Fruit fly (Drosophila melanogaster) whole organism: ENCODE results near the gene aph-1.

ENCODE experiments used
- CG8478 ChIP-seq: fragments of >200 bp; optimal IDR thresholded peaks from 2 replicates; lab custom pipeline; 2018; ENCODE audit warnings: inconsistent platforms
- Dll ChIP-seq: fragments of >200 bp; optimal IDR thresholded peaks from 2 replicates; lab custom pipeline; 2017
- EcR ChIP-seq, 2 experiments: fragments of >200 bp; optimal IDR thresholded peaks; 2 replicates each; lab custom pipeline; 2017; ENCODE audit warnings: missing biosample characterization in 2 of 2, missing genetic modification characterization in 2 of 2, missing genetic modification reagents in 2 of 2
- pan ChIP-seq: fragments of >200 bp; optimal IDR thresholded peaks from 2 replicates; lab custom pipeline; 2017
- psq ChIP-seq: fragments of >200 bp; optimal IDR thresholded peaks from 2 replicates; lab custom pipeline; 2017
- usp ChIP-seq: fragments of >200 bp; optimal IDR thresholded peaks from 2 replicates; lab custom pipeline; 2017; ENCODE audit warnings: missing biosample characterization, missing genetic modification characterization, mixed read lengths

aph-1 gene

DNA sequence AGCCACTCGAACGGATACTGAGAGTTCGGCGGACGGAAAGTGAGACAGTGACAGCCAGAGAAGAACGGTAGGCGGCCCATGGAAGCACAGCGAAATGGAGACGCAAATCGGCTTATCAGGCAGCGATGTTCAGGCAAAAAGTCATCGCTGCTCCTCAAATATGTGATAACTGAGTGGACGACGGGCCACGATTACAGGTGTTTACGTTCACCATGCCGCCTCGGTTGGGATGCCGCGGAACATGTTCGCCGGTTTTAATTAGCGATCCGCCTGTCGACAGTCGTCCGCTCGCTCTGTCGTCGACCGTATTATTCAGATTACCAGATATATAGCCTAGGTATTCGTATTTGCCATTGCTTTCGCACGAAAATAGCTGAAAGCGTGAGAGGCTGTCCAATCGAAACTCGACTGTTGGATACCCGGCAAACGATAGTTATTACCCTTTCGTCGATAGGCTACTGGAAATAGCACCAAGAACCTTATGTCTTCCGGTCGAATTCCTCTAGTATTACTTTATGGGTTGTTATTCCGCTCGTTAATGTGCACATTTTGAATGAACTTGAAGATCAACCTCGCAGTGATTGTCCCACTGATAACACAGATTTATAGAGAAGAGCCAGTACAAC is 14.8 kb upstream of the aph-1 start:
- TF ChIP-seq EcR (GFP tag; optimal IDR thresholded peaks at IDR 0.05; lab: Kevin White, UChicago) = no peak
- TF ChIP-seq CG8478 (lab: Kevin White, UChicago) = no peak
- TF ChIP-seq Dll (lab: Kevin White, UChicago) = peak; percentile 32
- TF ChIP-seq usp (GFP tag; lab: Kevin White, UChicago) = no peak
- TF ChIP-seq psq = no peak

DNA sequence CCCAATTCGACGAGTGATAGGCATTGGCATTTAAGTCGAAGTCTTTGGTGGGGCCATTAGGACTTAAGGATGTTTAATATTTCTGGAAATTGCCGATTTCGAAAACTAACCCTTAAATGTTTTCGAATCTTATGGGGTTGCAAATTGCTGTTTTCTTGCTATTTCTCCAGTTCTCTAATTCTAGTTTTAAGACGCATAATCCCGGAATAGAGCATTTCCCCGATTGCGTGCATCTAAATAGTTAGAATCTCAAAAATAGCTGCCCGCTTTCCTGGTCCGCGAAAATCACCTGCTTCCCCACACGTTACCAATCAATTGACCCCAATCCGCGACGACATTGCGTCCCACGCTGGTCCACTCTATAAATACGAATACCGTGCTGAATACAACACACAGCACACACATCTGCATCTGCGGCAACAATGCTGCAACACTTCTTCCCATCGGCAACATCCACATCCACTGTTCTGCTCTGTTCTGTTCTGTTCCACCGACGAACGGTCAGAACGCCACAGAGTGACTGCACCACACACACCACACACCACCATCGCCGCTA is 14.1 kb upstream of the aph-1 start, which contains the start of gene Bacc:
TSS of gene Bacc (plus strand) at position 542 of the 556 bp plus-strand sequence.
- TF ChIP-seq pan (lab: Kevin White, UChicago) = no peak
- TF ChIP-seq EcR (GFP tag; optimal IDR thresholded peaks at IDR 0.05; lab: Kevin White, UChicago) = no peak
- no peak for TF ChIP-seq CG8478 (lab: Kevin White, UChicago)

DNA sequence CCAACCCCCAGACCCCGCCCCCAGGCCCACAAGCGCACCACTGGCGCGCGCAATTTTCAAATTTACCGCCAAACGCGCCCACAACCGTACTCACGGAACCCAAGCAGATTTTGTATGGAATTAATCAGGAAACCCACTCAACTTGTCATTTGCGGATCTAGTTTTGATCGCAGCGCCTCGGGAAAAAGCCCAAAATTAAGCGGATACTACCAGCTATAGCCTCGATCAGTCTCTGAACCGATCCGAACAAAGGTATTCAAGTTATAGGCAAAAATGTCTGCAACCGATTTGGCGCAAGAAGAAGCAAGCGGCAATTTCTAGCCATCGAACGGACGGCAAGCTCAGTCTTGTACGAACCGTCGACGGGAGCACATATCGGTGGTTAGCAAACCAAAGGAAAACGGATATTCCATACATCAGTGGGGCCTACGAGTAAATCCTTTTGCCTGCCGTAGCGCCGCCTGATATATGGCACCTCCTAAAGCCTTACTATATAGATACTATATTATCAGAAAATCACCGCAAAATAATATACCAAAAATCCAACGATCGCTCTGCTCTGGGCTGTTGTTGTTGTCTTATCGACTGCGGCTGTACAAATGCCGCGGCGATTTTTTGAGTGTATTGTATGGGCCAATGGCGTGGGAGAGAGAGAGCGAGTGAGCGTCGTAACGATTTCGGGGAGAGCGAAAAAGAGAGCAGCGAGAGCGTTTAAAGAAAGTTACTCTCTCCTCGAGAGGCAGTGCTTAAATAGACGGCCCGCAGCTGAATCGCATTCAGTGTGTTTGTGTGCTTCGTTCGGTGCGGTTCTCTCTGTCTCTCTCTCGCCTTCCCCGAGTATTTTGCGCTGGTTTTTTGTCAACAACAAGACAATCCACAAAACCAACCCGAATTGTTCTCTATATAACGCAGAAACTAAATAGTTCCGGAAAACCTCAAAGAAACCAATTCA is 13.3 kb upstream of the aph-1 start, which contains the start of gene Pgk:
TSS of gene Pgk (minus strand) at position 609 of the 952 bp plus-strand sequence.
- TF ChIP-seq CG8478 (lab: Kevin White, UChicago) = no peak
- peak; percentile 100 for TF ChIP-seq Dll (lab: Kevin White, UChicago)
- no peak for TF ChIP-seq EcR (GFP tag; optimal IDR thresholded peaks at IDR 0.05; lab: Kevin White, UChicago)
- TF ChIP-seq pan (lab: Kevin White, UChicago) = no peak
- TF ChIP-seq usp (GFP tag; lab: Kevin White, UChicago) = no peak
- TF ChIP-seq psq = peak; percentile 84

DNA sequence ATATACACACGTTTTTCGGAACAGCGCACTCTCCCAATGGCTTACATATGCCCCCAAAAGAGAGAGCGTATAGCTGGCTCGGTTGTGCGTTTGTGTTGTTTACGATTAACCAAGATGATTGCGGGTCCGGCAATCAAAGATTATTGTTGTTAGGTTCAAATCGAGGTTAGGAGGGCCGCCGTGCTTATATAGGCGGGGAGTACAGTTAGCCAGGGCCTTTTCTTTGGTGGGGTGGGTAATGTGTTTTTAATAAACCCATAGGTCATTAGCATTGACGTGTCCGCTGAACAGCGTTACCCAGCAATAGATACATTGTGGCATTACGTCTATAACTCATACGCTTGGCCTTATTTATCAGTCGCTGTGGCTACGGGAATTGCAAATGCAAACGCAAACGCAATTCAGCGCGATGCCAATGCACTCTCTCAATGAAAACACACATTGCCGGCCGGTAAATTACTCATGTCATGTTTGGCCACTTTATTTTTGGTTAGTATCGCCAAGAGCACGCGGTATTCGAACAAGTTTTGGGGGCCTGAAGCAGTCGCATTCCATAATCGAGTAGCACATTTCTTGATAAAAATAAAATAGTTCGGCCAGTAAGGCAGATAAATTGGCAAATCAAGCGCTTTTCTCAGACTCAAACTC is 12.1 kb upstream of the aph-1 start:
- TF ChIP-seq usp (GFP tag; lab: Kevin White, UChicago) = no peak
- TF ChIP-seq EcR (GFP tag; optimal IDR thresholded peaks at IDR 0.05; lab: Kevin White, UChicago) = peak in 1 of 2 experiments; percentile 67

- TF ChIP-seq psq (no peak), EcR (GFP tag; optimal IDR thresholded peaks at IDR 0.05; lab: Kevin White, UChicago) (no peak), CG8478 (lab: Kevin White, UChicago) (no peak), pan (lab: Kevin White, UChicago) (no peak), Dll (lab: Kevin White, UChicago) (no peak), usp (GFP tag; lab: Kevin White, UChicago) (no peak)
Measured at dm6 chr2L:2754437-2755322, 11.4 kb upstream of the aph-1 start.

DNA sequence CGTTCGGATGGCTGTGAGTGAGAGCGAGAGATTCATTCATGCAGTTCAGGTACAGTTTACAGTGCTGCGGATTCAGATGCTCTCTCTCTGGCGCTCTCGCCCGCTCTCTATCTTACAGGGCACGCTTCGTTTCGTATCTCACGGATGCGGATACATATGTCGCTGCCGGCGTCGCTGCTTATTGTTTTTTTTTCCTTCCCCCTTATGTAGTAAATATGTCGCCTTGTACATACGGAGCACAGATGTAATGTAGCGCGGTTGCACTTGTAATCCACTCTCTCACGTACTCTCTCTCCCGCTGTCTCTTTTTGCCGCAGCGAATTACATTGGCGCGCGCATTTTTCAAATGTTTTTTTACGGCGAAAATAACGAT is 10.7 kb upstream of the aph-1 start:
- TF ChIP-seq Dll (lab: Kevin White, UChicago) (peak; percentile 97), psq (no peak)

DNA sequence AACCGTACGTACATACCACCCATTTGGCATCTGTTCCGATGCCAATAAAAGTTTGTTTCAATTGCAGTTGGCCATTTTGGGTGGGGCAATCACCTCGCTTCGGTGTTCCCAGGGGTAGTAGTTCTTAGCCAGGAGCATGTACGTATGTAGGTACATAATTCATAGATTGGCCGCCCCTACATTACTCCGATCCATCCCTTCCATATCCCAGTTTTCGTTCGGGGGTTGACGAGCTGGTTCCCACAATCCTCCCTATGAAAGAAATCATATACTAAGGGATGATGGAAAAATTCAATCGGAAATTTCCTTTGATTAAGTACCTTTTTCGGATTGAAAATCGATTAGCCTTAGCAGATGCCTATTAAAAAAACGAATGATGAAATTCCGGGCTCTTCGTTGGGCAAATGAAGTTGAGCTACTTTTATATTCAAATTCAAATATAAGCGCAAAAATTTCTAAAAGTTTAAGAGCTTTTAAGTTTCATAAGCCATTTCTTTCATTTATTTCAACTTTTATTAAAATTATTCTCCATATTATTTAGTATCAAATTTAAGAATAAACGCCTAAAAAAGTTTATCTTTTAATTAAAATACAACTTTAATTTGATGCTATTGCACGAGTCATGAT is 8.0 kb upstream of the aph-1 start:
- TF ChIP-seq Dll (lab: Kevin White, UChicago) (no peak), pan (lab: Kevin White, UChicago) (no peak), psq (no peak), CG8478 (lab: Kevin White, UChicago) (no peak), EcR (GFP tag; optimal IDR thresholded peaks at IDR 0.05; lab: Kevin White, UChicago) (no peak), usp (GFP tag; lab: Kevin White, UChicago) (no peak)

DNA sequence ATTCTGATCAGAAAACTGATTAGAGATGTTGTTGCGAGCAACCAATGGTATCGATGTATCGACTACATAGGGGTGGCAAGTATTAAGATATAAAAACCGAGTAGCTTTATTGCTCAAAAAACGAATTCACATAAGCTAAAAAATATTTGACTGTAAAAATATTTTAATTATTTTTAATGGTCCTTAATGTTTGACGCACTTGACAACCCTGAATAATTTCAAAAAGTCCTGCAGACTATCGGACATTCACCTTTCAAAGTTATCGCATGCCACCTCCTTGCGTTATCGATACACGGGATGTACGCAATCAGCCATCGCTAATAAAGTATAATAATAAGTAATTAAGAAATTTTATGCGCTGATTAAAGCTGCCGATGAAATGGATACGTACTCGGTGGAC is 6.4 kb upstream of the aph-1 start, which contains the start of the genes HemK2, Snapin and Tnpo-SR:
TSS of gene HemK2 (minus strand) at position 24 of the 400 bp plus-strand sequence.
TSS of gene Snapin (minus strand) at position 24 of the 400 bp plus-strand sequence.
TSS of gene Tnpo-SR (plus strand) at position 271 of the 400 bp plus-strand sequence.
- TF ChIP-seq CG8478 (lab: Kevin White, UChicago) (no peak), Dll (lab: Kevin White, UChicago) (no peak), psq (no peak), EcR (GFP tag; optimal IDR thresholded peaks at IDR 0.05; lab: Kevin White, UChicago) (no peak), usp (GFP tag; lab: Kevin White, UChicago) (no peak)

- TF ChIP-seq Dll (lab: Kevin White, UChicago) = no peak
- no peak for TF ChIP-seq EcR (GFP tag; optimal IDR thresholded peaks at IDR 0.05; lab: Kevin White, UChicago)
- no peak for TF ChIP-seq psq
- no peak for TF ChIP-seq CG8478 (lab: Kevin White, UChicago)
- TF ChIP-seq pan (lab: Kevin White, UChicago) = no peak
Measured at dm6 chr2L:2760288-2760687, 5.7 kb upstream of the aph-1 start.

DNA sequence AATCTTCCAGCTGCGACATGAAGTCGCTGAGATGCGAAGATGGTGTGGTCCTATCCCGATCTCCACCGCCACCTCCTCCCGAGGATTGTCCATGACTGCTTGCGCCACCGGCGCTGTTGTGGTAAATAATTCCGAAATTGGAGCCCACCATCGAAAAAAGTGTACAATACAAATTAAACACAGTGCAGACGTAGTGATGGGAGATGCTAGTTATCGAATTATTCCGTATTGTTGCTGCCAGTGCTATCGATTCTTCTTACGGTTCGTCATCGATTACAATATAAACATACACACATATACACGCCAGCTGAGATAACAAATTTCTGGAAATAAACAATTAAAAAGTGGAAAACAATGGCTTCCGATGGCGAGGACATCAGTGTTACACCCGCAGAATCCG is 1.6 kb downstream of the aph-1 start, which contains the start of the genes Taf10b and Taf10:
TSS of gene Taf10b (minus strand) at position 219 of the 400 bp plus-strand sequence.
TSS of gene Taf10 (plus strand) at position 264 of the 400 bp plus-strand sequence.
- TF ChIP-seq Dll (lab: Kevin White, UChicago) (no peak), CG8478 (lab: Kevin White, UChicago) (no peak), psq (no peak), EcR (GFP tag; optimal IDR thresholded peaks at IDR 0.05; lab: Kevin White, UChicago) (no peak)
